Fruit fly (Drosophila melanogaster) whole organism, embryonic: Measurements from ENCODE around the gene CG32647.

Source experiments
- CG10209 ChIP-seq: fragments of 200-800 bp; sonication (Bioruptor generic); optimal IDR thresholded peaks from 3 replicates; lab custom pipeline; 2017; ENCODE audit warnings: missing biosample characterization, mild to moderate bottlenecking, missing genetic modification characterization, missing genetic modification reagents
- CG12219 ChIP-seq: fragments of 200-800 bp; sonication (Bioruptor generic); optimal IDR thresholded peaks from 3 replicates; lab custom pipeline; 2018; ENCODE audit warnings: missing biosample characterization, mild to moderate bottlenecking, missing genetic modification characterization
- CG13424 ChIP-seq: fragments of 200-800 bp; sonication (Bioruptor generic); optimal IDR thresholded peaks from 2 replicates; lab custom pipeline; 2019; ENCODE audit warnings: missing biosample characterization, mild to moderate bottlenecking, missing genetic modification characterization, moderate library complexity
- CG14014 ChIP-seq: fragments of 200-800 bp; sonication (Bioruptor generic); IDR thresholded peaks from 2 replicates; pipeline ENCODE4 v1.3.6; 2022; ENCODE audit warnings: missing biosample characterization, missing genetic modification characterization
- CG1529 ChIP-seq: fragments of 200-800 bp; sonication (Bioruptor generic); optimal IDR thresholded peaks from 3 replicates; lab custom pipeline; 2018; ENCODE audit warnings: missing biosample characterization, missing genetic modification characterization
- CG15696 ChIP-seq: fragments of 200-800 bp; sonication (Bioruptor generic); optimal IDR thresholded peaks from 2 replicates; lab custom pipeline; 2019; ENCODE audit warnings: missing biosample characterization, mild to moderate bottlenecking, missing genetic modification characterization, moderate library complexity
- CG1602 ChIP-seq: fragments of 200-800 bp; sonication (Bioruptor generic); optimal IDR thresholded peaks from 3 replicates; lab custom pipeline; 2016; ENCODE audit warnings: missing biosample characterization, missing genetic modification characterization
- CG16813 ChIP-seq: fragments of 200-800 bp; sonication (Bioruptor generic); IDR thresholded peaks from 3 replicates; pipeline ENCODE4 v1.3.6; 2022; ENCODE audit warnings: missing biosample characterization, missing genetic modification characterization; ENCODE audit not compliant: partially characterized antibody
- CG17186 ChIP-seq: fragments of 200-800 bp; sonication (Bioruptor generic); optimal IDR thresholded peaks from 3 replicates; lab custom pipeline; 2017; ENCODE audit warnings: missing biosample characterization, missing genetic modification reagents, missing genetic modification characterization
- CG17385 ChIP-seq: fragments of 200-800 bp; sonication (Bioruptor generic); optimal IDR thresholded peaks from 3 replicates; lab custom pipeline; 2018; ENCODE audit warnings: missing biosample characterization, mild to moderate bottlenecking, missing genetic modification characterization
- CG17568 ChIP-seq: fragments of 200-800 bp; sonication (Bioruptor generic); optimal IDR thresholded peaks from 2 replicates; lab custom pipeline; 2018; ENCODE audit warnings: missing biosample characterization, mild to moderate bottlenecking, missing genetic modification characterization, moderate library complexity
- CG18476 ChIP-seq: fragments of 200-800 bp; sonication (Bioruptor generic); optimal IDR thresholded peaks from 2 replicates; lab custom pipeline; 2016; ENCODE audit warnings: missing biosample characterization, mild to moderate bottlenecking, missing genetic modification characterization
- CG18764 ChIP-seq: fragments of 200-800 bp; sonication (Bioruptor generic); optimal IDR thresholded peaks from 3 replicates; lab custom pipeline; 2016; ENCODE audit warnings: missing biosample characterization, missing genetic modification characterization
- CG30020 ChIP-seq: fragments of 200-800 bp; optimal IDR thresholded peaks from 2 replicates; lab custom pipeline; 2019; ENCODE audit warnings: missing biosample characterization, mild to moderate bottlenecking, missing genetic modification characterization, moderate library complexity
- CG33213 ChIP-seq: fragments of 200-800 bp; sonication (Bioruptor generic); optimal IDR thresholded peaks from 3 replicates; lab custom pipeline; 2016; ENCODE audit warnings: missing biosample characterization, missing genetic modification characterization
- CG5180 ChIP-seq: fragments of 200-800 bp; sonication (Bioruptor generic); optimal IDR thresholded peaks from 3 replicates; lab custom pipeline; 2017; ENCODE audit warnings: missing biosample characterization, missing genetic modification characterization, mild to moderate bottlenecking, moderate library complexity, missing genetic modification reagents
- D19B ChIP-seq: fragments of 200-800 bp; sonication (Bioruptor generic); optimal IDR thresholded peaks from 2 replicates; lab custom pipeline; 2017; ENCODE audit warnings: missing biosample characterization, mild to moderate bottlenecking, missing genetic modification characterization
- Dbx ChIP-seq: fragments of 200-800 bp; sonication (Bioruptor generic); IDR thresholded peaks from 3 replicates; pipeline ENCODE4 v1.3.6; 2022; ENCODE audit warnings: missing biosample characterization, missing genetic modification characterization
- Doc2 ChIP-seq: fragments of 200-800 bp; sonication (Bioruptor generic); IDR thresholded peaks from 2 replicates; pipeline ENCODE4 v1.3.6; 2022; ENCODE audit warnings: missing biosample characterization, missing genetic modification characterization
- Dp ChIP-seq: fragments of 200-800 bp; sonication (Bioruptor generic); optimal IDR thresholded peaks from 2 replicates; lab custom pipeline; 2018; ENCODE audit warnings: missing biosample characterization, mild to moderate bottlenecking, missing genetic modification characterization, moderate library complexity
- Elba2 ChIP-seq: fragments of 200-800 bp; sonication (Bioruptor generic); optimal IDR thresholded peaks from 3 replicates; lab custom pipeline; 2016; ENCODE audit warnings: missing biosample characterization, missing genetic modification characterization
- HLH3B ChIP-seq: fragments of 200-800 bp; sonication (Bioruptor generic); IDR thresholded peaks from 2 replicates; pipeline ENCODE4 v1.3.6; 2022; ENCODE audit warnings: missing biosample characterization, missing genetic modification characterization
- Med ChIP-seq: fragments of 200-800 bp; sonication (Bioruptor generic); peaks from one replicate; lab custom pipeline; 2016; ENCODE audit warnings: missing biosample characterization, missing genetic modification characterization, mild to moderate bottlenecking, inconsistent platforms, moderate library complexity
- Pdp1 ChIP-seq, 2 experiments: fragments of 200-800 bp; sonication (Bioruptor generic); optimal IDR thresholded peaks; 3 replicates each; lab custom pipeline; 2016; ENCODE audit warnings: missing biosample characterization in 2 of 2, missing genetic modification characterization in 2 of 2, mild to moderate bottlenecking in 1 of 2, moderate library complexity in 1 of 2
- Rfx ChIP-seq: fragments of 200-800 bp; sonication (Bioruptor generic); IDR thresholded peaks from 2 replicates; pipeline ENCODE4 v1.3.6; 2022; ENCODE audit warnings: missing biosample characterization, missing genetic modification characterization
- Six4 ChIP-seq: fragments of 200-800 bp; sonication (Bioruptor generic); optimal IDR thresholded peaks from 2 replicates; lab custom pipeline; 2016; ENCODE audit warnings: missing biosample characterization, missing genetic modification characterization
- br ChIP-seq: fragments of >200 bp; optimal IDR thresholded peaks from 2 replicates; lab custom pipeline; 2017
- bsh ChIP-seq, 2 experiments: fragments of 200-800 bp; sonication (Bioruptor generic); optimal IDR thresholded peaks; 2 replicates each; lab custom pipeline; 2017 to 2018; ENCODE audit warnings: mild to moderate bottlenecking in 2 of 2, missing biosample characterization in 2 of 2, missing genetic modification characterization in 2 of 2, moderate library complexity in 1 of 2
- esg ChIP-seq: fragments of 200-800 bp; sonication (Bioruptor generic); conservative IDR thresholded peaks from 2 replicates; pipeline ENCODE4 v1.3.6; 2022; ENCODE audit warnings: missing biosample characterization, missing genetic modification characterization
- eyg ChIP-seq: fragments of 200-800 bp; sonication (Bioruptor generic); optimal IDR thresholded peaks from 3 replicates; lab custom pipeline; 2016; ENCODE audit warnings: missing biosample characterization, missing genetic modification characterization
- gem ChIP-seq: fragments of 200-800 bp; sonication (Bioruptor generic); optimal IDR thresholded peaks from 2 replicates; lab custom pipeline; 2019; ENCODE audit warnings: missing biosample characterization, mild to moderate bottlenecking, missing genetic modification characterization, moderate library complexity
- gsb-n ChIP-seq: fragments of 200-800 bp; sonication (Bioruptor generic); optimal IDR thresholded peaks from 3 replicates; lab custom pipeline; 2018; ENCODE audit warnings: missing biosample characterization, mild to moderate bottlenecking, missing genetic modification characterization
- hbn ChIP-seq: fragments of 200-800 bp; sonication (Bioruptor generic); IDR thresholded peaks from 2 replicates; pipeline ENCODE4 v1.3.6; 2022; ENCODE audit warnings: missing biosample characterization, missing genetic modification characterization; ENCODE audit not compliant: partially characterized antibody
- jumu ChIP-seq: fragments of 200-800 bp; sonication (Bioruptor generic); optimal IDR thresholded peaks from 3 replicates; lab custom pipeline; 2016; ENCODE audit warnings: missing biosample characterization, missing genetic modification characterization
- lola ChIP-seq, 3 experiments: fragments of >200 bp in 2 of 3; fragments of 200-800 bp in 1 of 3; sonication (Bioruptor generic) in 1 of 3; optimal IDR thresholded peaks; 2 replicates each; lab custom pipeline; 2017 to 2019; ENCODE audit warnings: missing biosample characterization in 3 of 3, missing genetic modification characterization in 3 of 3, mild to moderate bottlenecking in 1 of 3, moderate library complexity in 1 of 3
- luna ChIP-seq: fragments of 200-800 bp; sonication (Bioruptor generic); optimal IDR thresholded peaks from 2 replicates; lab custom pipeline; 2016; ENCODE audit warnings: missing biosample characterization, missing genetic modification characterization
- nom ChIP-seq: fragments of 200-800 bp; sonication (Bioruptor generic); optimal IDR thresholded peaks from 2 replicates; lab custom pipeline; 2017; ENCODE audit warnings: missing biosample characterization, missing genetic modification characterization, mild to moderate bottlenecking, moderate library complexity, missing genetic modification reagents
- onecut ChIP-seq: fragments of 200-800 bp; sonication (Bioruptor generic); IDR thresholded peaks from 2 replicates; pipeline ENCODE4 v1.3.6; 2022; ENCODE audit warnings: missing biosample characterization, missing genetic modification characterization
- pan ChIP-seq, 4 experiments: fragments of >200 bp in 3 of 4; fragments of 200-800 bp in 1 of 4; sonication (Bioruptor generic) in 1 of 4; optimal IDR thresholded peaks in 3 of 4; IDR thresholded peaks in 1 of 4; 2 replicates each; pipeline versions ENCODE4 v1.3.6 to Lab custom; 2017 to 2022; ENCODE audit warnings: missing biosample characterization in 2 of 4, missing genetic modification characterization in 2 of 4, mixed read lengths in 1 of 4
- repo ChIP-seq: fragments of 200-800 bp; sonication (Bioruptor generic); optimal IDR thresholded peaks from 2 replicates; lab custom pipeline; 2016; ENCODE audit warnings: missing biosample characterization, missing genetic modification characterization
- sd ChIP-seq: fragments of 200-800 bp; sonication (Bioruptor generic); optimal IDR thresholded peaks from 3 replicates; lab custom pipeline; 2018; ENCODE audit warnings: missing biosample characterization, mild to moderate bottlenecking, missing genetic modification characterization, moderate library complexity
- sisA ChIP-seq: fragments of 200-800 bp; sonication (Bioruptor generic); IDR thresholded peaks from 2 replicates; pipeline ENCODE4 v1.3.6; 2022; ENCODE audit warnings: missing biosample characterization, missing genetic modification characterization
- sqz ChIP-seq: fragments of 200-800 bp; sonication (Bioruptor generic); optimal IDR thresholded peaks from 3 replicates; lab custom pipeline; 2018; ENCODE audit warnings: missing biosample characterization, mild to moderate bottlenecking, missing genetic modification characterization
- tio ChIP-seq: fragments of 200-800 bp; sonication (Bioruptor generic); optimal IDR thresholded peaks from 2 replicates; lab custom pipeline; 2017; ENCODE audit warnings: missing biosample characterization, missing genetic modification characterization, inconsistent platforms
- tna ChIP-seq: fragments of 200-800 bp; sonication (Bioruptor generic); IDR thresholded peaks from 2 replicates; pipeline ENCODE4 v1.3.6; 2022; ENCODE audit warnings: missing biosample characterization, missing genetic modification characterization; ENCODE audit not compliant: partially characterized antibody
- trh ChIP-seq: fragments of 200-800 bp; sonication (Bioruptor generic); optimal IDR thresholded peaks from 2 replicates; lab custom pipeline; 2016; ENCODE audit warnings: missing biosample characterization, missing genetic modification characterization
- twi ChIP-seq: fragments of 200-800 bp; optimal IDR thresholded peaks from 2 replicates; lab custom pipeline; 2019; ENCODE audit warnings: missing biosample characterization, mild to moderate bottlenecking, missing genetic modification characterization, moderate library complexity
- zf30C ChIP-seq: fragments of 200-800 bp; sonication (Bioruptor generic); optimal IDR thresholded peaks from 3 replicates; lab custom pipeline; 2018; ENCODE audit warnings: missing biosample characterization, mild to moderate bottlenecking, missing genetic modification characterization

Gene CG32647

dm6 chrX:12744026-12744688 lies 40.6 kb downstream of the CG32647 start, which contains the start of gene CG4004 (continued):
- TF ChIP-seq Six4 (GFP tag; lab: Kevin White, UChicago) (no peak), gsb-n (tag; lab: Kevin White, UChicago) (no peak), hbn (GFP tag; lab: Robert Waterston, UW) (no peak), D19B (GFP tag; lab: Kevin White, UChicago) (peak; percentile 3), gem (tag; lab: Kevin White, UChicago) (peak; percentile 40), repo (GFP tag; lab: Kevin White, UChicago) (no peak), Pdp1 (GFP tag; optimal IDR thresholded peaks at IDR 0.05; lab: Kevin White, UChicago) (peak in 1 of 2 experiments; percentile 74), CG10209 (GFP tag; lab: Kevin White, UChicago) (no peak), CG1529 (no peak), CG30020 (no peak), CG16813 (GFP tag; lab: Robert Waterston, UW) (0 out of 3 replicates have a peak, but pooled peaks have one; percentile 34), pan (optimal IDR thresholded peaks at IDR 0.05; lab: Kevin White, UChicago) (no peak), pan (GFP tag; optimal IDR thresholded peaks at IDR 0.05 in 1 of 2, IDR thresholded peaks at IDR 0.05 in 1 of 2) (peak in 1 of 2 experiments; percentile 34), HLH3B (GFP tag; lab: Robert Waterston, UW) (0 out of 2 replicates have a peak, but pooled peaks have one; percentile 17), twi (peak; percentile 79), eyg (GFP tag; lab: Kevin White, UChicago) (no peak), CG18764 (GFP tag; lab: Kevin White, UChicago) (peak; percentile 70), CG14014 (GFP tag; lab: Robert Waterston, UW) (no peak), sisA (no peak), CG17186 (no peak), CG17568 (no peak), CG17385 (GFP tag; lab: Kevin White, UChicago) (no peak), CG5180 (GFP tag; lab: Kevin White, UChicago) (peak; percentile 98), jumu (GFP tag; lab: Kevin White, UChicago) (no peak), zf30C (peak; percentile 49), trh (GFP tag; lab: Kevin White, UChicago) (no peak), esg (no peak), onecut (GFP tag; lab: Robert Waterston, UW) (peak; percentile 34), CG18476 (GFP tag; lab: Kevin White, UChicago) (no peak), bsh (GFP tag; optimal IDR thresholded peaks at IDR 0.05; lab: Kevin White, UChicago) (peak in 1 of 2 experiments; percentile 48), br (lab: Kevin White, UChicago) (no peak), lola (GFP tag; optimal IDR thresholded peaks at IDR 0.05; lab: Kevin White, UChicago) (peak in 1 of 3 experiments; percentile 40), tio (GFP tag; lab: Kevin White, UChicago) (no peak), Dbx (no peak), sd (tag; lab: Kevin White, UChicago) (no peak), luna (GFP tag; lab: Kevin White, UChicago) (no peak), Rfx (0 out of 2 replicates have a peak, but pooled peaks have one; percentile 7), CG13424 (tag; lab: Kevin White, UChicago) (peak; percentile 68), nom (peak; percentile 53), Dp (GFP tag; lab: Kevin White, UChicago) (no peak), CG33213 (GFP tag; lab: Kevin White, UChicago) (no peak), CG15696 (tag; lab: Kevin White, UChicago) (peak; percentile 61), sqz (GFP tag; lab: Kevin White, UChicago) (peak; percentile 33), Med (GFP tag; lab: Kevin White, UChicago) (peak; percentile 31), Doc2 (GFP tag; lab: Robert Waterston, UW) (no peak), tna (GFP tag; lab: Robert Waterston, UW) (no peak), CG12219 (GFP tag; lab: Kevin White, UChicago) (no peak), Elba2 (GFP tag; lab: Kevin White, UChicago) (no peak), CG1602 (no peak)
